Fruit fly (Drosophila melanogaster) S2 (cell line): ENCODE measurements around the gene CG17036.

Experiments
- CG8478 ChIP-seq: fragments of >200 bp; optimal IDR thresholded peaks from 2 replicates; lab custom pipeline; 2018
- CTCF ChIP-seq, 2 experiments: fragments of >200 bp; optimal IDR thresholded peaks; 2 replicates each; lab custom pipeline; 2018

CG17036 gene

dm6 chr2L:12697223-12697622 lies 3.3 kb downstream of the CG17036 start, which contains the start of gene CG5781:
CG5781 (minus strand) TSS chr2L:12697323.
- no peak for TF ChIP-seq CTCF (optimal IDR thresholded peaks at IDR 0.05; lab: Kevin White, UChicago)
- TF ChIP-seq CG8478 (lab: Kevin White, UChicago), result no peak

- TF ChIP-seq CTCF (optimal IDR thresholded peaks at IDR 0.05; lab: Kevin White, UChicago) (no peak), CG8478 (lab: Kevin White, UChicago) (no peak)
Measured at dm6 chr2L:12694823-12695420, 5.6 kb downstream of the CG17036 start, which contains the start of the genes IFT43 and PICK1. IFT43 (minus strand) TSS chr2L:12694988. PICK1 (plus strand) TSS chr2L:12695033.

- no peak for TF ChIP-seq CG8478 (lab: Kevin White, UChicago)
- TF ChIP-seq CTCF (optimal IDR thresholded peaks at IDR 0.05; lab: Kevin White, UChicago), result no peak
Measured at dm6 chr2L:12692343-12693079, 8.0 kb downstream of the CG17036 start, which contains the start of the genes CCT4 and CG6153. CCT4 (minus strand) TSS chr2L:12692934. CG6153 (plus strand) TSS chr2L:12692993.

- TF ChIP-seq CG8478 (lab: Kevin White, UChicago) (no peak), CTCF (optimal IDR thresholded peaks at IDR 0.05; lab: Kevin White, UChicago) (no peak)
Measured at dm6 chr2L:12689281-12689765, 11.2 kb downstream of the CG17036 start.

dm6 chr2L:12686811-12687210 lies 13.7 kb downstream of the CG17036 start:
- TF ChIP-seq CTCF (optimal IDR thresholded peaks at IDR 0.05; lab: Kevin White, UChicago) (no peak), CG8478 (lab: Kevin White, UChicago) (no peak)

dm6 chr2L:12681603-12682368 lies 18.8 kb downstream of the CG17036 start:
- TF ChIP-seq CTCF (optimal IDR thresholded peaks at IDR 0.05; lab: Kevin White, UChicago), result no peak
- no peak for TF ChIP-seq CG8478 (lab: Kevin White, UChicago)

dm6 chr2L:12679310-12679709 lies 21.2 kb downstream of the CG17036 start:
- no peak for TF ChIP-seq CTCF (optimal IDR thresholded peaks at IDR 0.05; lab: Kevin White, UChicago)
- no peak for TF ChIP-seq CG8478 (lab: Kevin White, UChicago)

dm6 chr2L:12678286-12678685 lies 22.3 kb downstream of the CG17036 start:
- TF ChIP-seq CTCF (optimal IDR thresholded peaks at IDR 0.05; lab: Kevin White, UChicago) (no peak), CG8478 (lab: Kevin White, UChicago) (no peak)

dm6 chr2L:12674365-12674764 lies 26.2 kb downstream of the CG17036 start:
- TF ChIP-seq CG8478 (lab: Kevin White, UChicago) (no peak), CTCF (optimal IDR thresholded peaks at IDR 0.05; lab: Kevin White, UChicago) (no peak)

dm6 chr2L:12672296-12672695 lies 28.2 kb downstream of the CG17036 start:
- TF ChIP-seq CTCF (optimal IDR thresholded peaks at IDR 0.05; lab: Kevin White, UChicago), result no peak

- TF ChIP-seq CG8478 (lab: Kevin White, UChicago), result no peak
- no peak for TF ChIP-seq CTCF (optimal IDR thresholded peaks at IDR 0.05; lab: Kevin White, UChicago)
Measured at dm6 chr2L:12669614-12670013, 30.9 kb downstream of the CG17036 start, which contains the start of gene Nepl7. Nepl7 (minus strand) TSS chr2L:12669714.

- TF ChIP-seq CG8478 (lab: Kevin White, UChicago) (no peak), CTCF (optimal IDR thresholded peaks at IDR 0.05; lab: Kevin White, UChicago) (no peak)
Measured at dm6 chr2L:12666002-12666576, 34.5 kb downstream of the CG17036 start.

- no peak for TF ChIP-seq CG8478 (lab: Kevin White, UChicago)
- no peak for TF ChIP-seq CTCF (optimal IDR thresholded peaks at IDR 0.05; lab: Kevin White, UChicago)
Measured at dm6 chr2L:12657337-12657736, 43.2 kb downstream of the CG17036 start.

dm6 chr2L:12656865-12657264 lies 43.7 kb downstream of the CG17036 start, which contains the start of gene pdm2:
pdm2 (plus strand) TSS chr2L:12657165.
- TF ChIP-seq CG8478 (lab: Kevin White, UChicago) (no peak), CTCF (optimal IDR thresholded peaks at IDR 0.05; lab: Kevin White, UChicago) (no peak)
